Worm (Caenorhabditis elegans) whole organism, L2 larva: ENCODE results near the gene flh-3.

Experiments
- R02D3.7 ChIP-seq: fragments of 150-350 bp; optimal IDR thresholded peaks from 2 replicates; lab custom pipeline; 2014; ENCODE audit warnings: missing biosample characterization, missing genetic modification characterization
- blmp-1 ChIP-seq: sonication (generic microtip); optimal IDR thresholded peaks from 2 replicates; lab custom pipeline; 2017; ENCODE audit warnings: missing genetic modification characterization, mild to moderate bottlenecking, missing compliant biosample characterization, antibody characterized with exemption, moderate library complexity; ENCODE audit not compliant: insufficient read depth
- dmd-4 ChIP-seq: sonication (generic microtip); optimal IDR thresholded peaks from 2 replicates; lab custom pipeline; 2017; ENCODE audit warnings: missing biosample characterization, missing genetic modification characterization
- fos-1 ChIP-seq: fragments of 150-350 bp; optimal IDR thresholded peaks from 2 replicates; lab custom pipeline; 2014; ENCODE audit warnings: missing biosample characterization, missing genetic modification characterization
- mdl-1 ChIP-seq, 2 experiments: fragments of 150-350 bp in 1 of 2; sonication (generic microtip) in 1 of 2; optimal IDR thresholded peaks; 2 replicates each; lab custom pipeline; 2017; ENCODE audit warnings: missing biosample characterization in 2 of 2, missing genetic modification characterization in 2 of 2
- nhr-10 ChIP-seq: sonication (generic microtip); optimal IDR thresholded peaks from 2 replicates; lab custom pipeline; 2017; ENCODE audit warnings: missing biosample characterization, missing genetic modification characterization
- nhr-12 ChIP-seq: fragments of 150-350 bp; optimal IDR thresholded peaks from 2 replicates; lab custom pipeline; 2014; ENCODE audit warnings: missing biosample characterization, missing genetic modification characterization
- unc-39 ChIP-seq: fragments of 150-350 bp; optimal IDR thresholded peaks from 2 replicates; lab custom pipeline; 2014; ENCODE audit warnings: missing biosample characterization, missing genetic modification characterization

- TF ChIP-seq mdl-1 (tag; optimal IDR thresholded peaks at IDR 0.05; lab: Kevin White, UChicago) (no peak), unc-39 (tag; lab: Kevin White, UChicago) (no peak), fos-1 (tag; lab: Kevin White, UChicago) (no peak), dmd-4 (tag; lab: Kevin White, UChicago) (no peak), nhr-10 (no peak), blmp-1 (tag; lab: Kevin White, UChicago) (no peak), R02D3.7 (tag; lab: Kevin White, UChicago) (no peak), nhr-12 (tag; lab: Kevin White, UChicago) (no peak)
Observed at ce11 chrIV:9260826-9261225, 9.1 kb upstream of the flh-3 start.
